Worm (Caenorhabditis elegans): ENCODE results near the gene Y17G7B.12.

ce11 chrII:12062521-12062920, 38.9 kb downstream of the Y17G7B.12 start, which contains the start of gene arrd-7:
- TF ChIP-seq nhr-12 (tag; optimal IDR thresholded peaks at IDR 0.05), result no peak
- no peak for TF ChIP-seq blmp-1 (tag; optimal IDR thresholded peaks at IDR 0.05)
- no peak for TF ChIP-seq pha-4 (tag; optimal IDR thresholded peaks at IDR 0.05)
- TF ChIP-seq nhr-76 (tag; optimal IDR thresholded peaks at IDR 0.05), result no peak
- TF ChIP-seq nhr-237 (tag; optimal IDR thresholded peaks at IDR 0.05), result no peak
